Worm (Caenorhabditis elegans) whole organism, dauer: ENCODE measurements around the gene C35D10.17.

ENCODE experiments used
- unc-62 ChIP-seq: sonication (generic microtip); optimal IDR thresholded peaks from 2 replicates; lab custom pipeline; 2017; ENCODE audit warnings: missing biosample characterization, missing genetic modification reagents, missing genetic modification characterization

Gene C35D10.17

ce11 chrIII:4866762-4867161 lies at the start of gene C35D10.17:
C35D10.17 (plus strand) TSS chrIII:4867062.
- TF ChIP-seq unc-62 (GFP tag; lab: Kevin White, UChicago) = no peak

- no peak for TF ChIP-seq unc-62 (GFP tag; lab: Kevin White, UChicago)
Observed at ce11 chrIII:4817240-4817639, 49.6 kb upstream of the C35D10.17 start, which contains the start of gene F26A1.4. F26A1.4 (plus strand) TSS chrIII:4817540.

- TF ChIP-seq unc-62 (GFP tag; lab: Kevin White, UChicago) = no peak
Observed at ce11 chrIII:4819843-4820242, 47.0 kb upstream of the C35D10.17 start, which contains the start of gene F26A1.7. F26A1.7 (minus strand) TSS chrIII:4819943.

- TF ChIP-seq unc-62 (GFP tag; lab: Kevin White, UChicago) = no peak
Observed at ce11 chrIII:4822140-4822539, 44.7 kb upstream of the C35D10.17 start, which contains the start of gene F26A1.8. F26A1.8 (minus strand) TSS chrIII:4822240.

- TF ChIP-seq unc-62 (GFP tag; lab: Kevin White, UChicago) = no peak
Observed at ce11 chrIII:4826606-4827005, 40.3 kb upstream of the C35D10.17 start, which contains the start of gene F26A1.3. F26A1.3 (plus strand) TSS chrIII:4826906.

ce11 chrIII:4829440-4829839 lies 37.4 kb upstream of the C35D10.17 start, which contains the start of gene F26A1.9:
F26A1.9 (minus strand) TSS chrIII:4829540.
- TF ChIP-seq unc-62 (GFP tag; lab: Kevin White, UChicago) = no peak

- TF ChIP-seq unc-62 (GFP tag; lab: Kevin White, UChicago) = no peak
Observed at ce11 chrIII:4830207-4830606, 36.7 kb upstream of the C35D10.17 start, which contains the start of gene nspd-9. nspd-9 (minus strand) TSS chrIII:4830307.

- TF ChIP-seq unc-62 (GFP tag; lab: Kevin White, UChicago) = no peak
Observed at ce11 chrIII:4837429-4837828, 29.4 kb upstream of the C35D10.17 start, which contains the start of the genes acbp-7 and F26A1.19. acbp-7 (plus strand) TSS chrIII:4837729. F26A1.19 (plus strand) TSS chrIII:4837731.

- TF ChIP-seq unc-62 (GFP tag; lab: Kevin White, UChicago) = no peak
Observed at ce11 chrIII:4842173-4842572, 24.7 kb upstream of the C35D10.17 start, which contains the start of gene clec-156. clec-156 (minus strand) TSS chrIII:4842273.

ce11 chrIII:4844327-4844726 lies 22.5 kb upstream of the C35D10.17 start, which contains the start of the genes clec-157 and fkh-5:
clec-157 (minus strand) TSS chrIII:4844427.
fkh-5 (plus strand) TSS chrIII:4844662.
- no peak for TF ChIP-seq unc-62 (GFP tag; lab: Kevin White, UChicago)

- no peak for TF ChIP-seq unc-62 (GFP tag; lab: Kevin White, UChicago)
Observed at ce11 chrIII:4849739-4850138, 17.1 kb upstream of the C35D10.17 start, which contains the start of gene nonu-1. nonu-1 (minus strand) TSS chrIII:4849907.

ce11 chrIII:4850139-4850538 lies 16.7 kb upstream of the C35D10.17 start, which contains the start of gene F26A1.1:
F26A1.1 (plus strand) TSS chrIII:4850507.
- no peak for TF ChIP-seq unc-62 (GFP tag; lab: Kevin White, UChicago)

ce11 chrIII:4852025-4852424 lies 14.8 kb upstream of the C35D10.17 start, which contains the start of gene ced-4:
ced-4 (plus strand) TSS chrIII:4852325.
- no peak for TF ChIP-seq unc-62 (GFP tag; lab: Kevin White, UChicago)

ce11 chrIII:4854918-4855317 lies 11.9 kb upstream of the C35D10.17 start, which contains the start of gene C35D10.8:
C35D10.8 (plus strand) TSS chrIII:4855218.
- TF ChIP-seq unc-62 (GFP tag; lab: Kevin White, UChicago) = no peak

ce11 chrIII:4856109-4856508 lies 10.8 kb upstream of the C35D10.17 start, which contains the start of gene C35D10.7:
C35D10.7 (plus strand) TSS chrIII:4856193.
- TF ChIP-seq unc-62 (GFP tag; lab: Kevin White, UChicago) = no peak

ce11 chrIII:4856992-4857391 lies 9.9 kb upstream of the C35D10.17 start:
- TF ChIP-seq unc-62 (GFP tag; lab: Kevin White, UChicago) = no peak

- TF ChIP-seq unc-62 (GFP tag; lab: Kevin White, UChicago) = no peak
Observed at ce11 chrIII:4859039-4859438, 7.8 kb upstream of the C35D10.17 start, which contains the start of gene C35D10.6. C35D10.6 (plus strand) TSS chrIII:4859339.
